Worm (Caenorhabditis elegans) whole organism, L4 larva: ENCODE results near the gene lin-66.

Source experiments
- Y75B8A.6 ChIP-seq: fragments of 200-800 bp; sonication (Bioruptor generic); IDR thresholded peaks from 2 replicates; pipeline ENCODE4 v1.3.6; 2022; ENCODE audit warnings: missing genetic modification reagents, missing genetic modification characterization, missing compliant biosample characterization
- ceh-82 ChIP-seq: sonication (generic microtip); optimal IDR thresholded peaks from 2 replicates; lab custom pipeline; 2017; ENCODE audit warnings: missing biosample characterization, missing genetic modification characterization
- nhr-237 ChIP-seq: sonication (generic microtip); optimal IDR thresholded peaks from 2 replicates; lab custom pipeline; 2017; ENCODE audit warnings: missing biosample characterization, missing genetic modification characterization
- nhr-25 ChIP-seq: sonication (generic microtip); optimal IDR thresholded peaks from 2 replicates; lab custom pipeline; 2017; ENCODE audit warnings: missing genetic modification characterization, mild to moderate bottlenecking, missing compliant biosample characterization, antibody characterized with exemption, moderate library complexity, borderline replicate concordance; ENCODE audit not compliant: insufficient read depth
- snpc-4 ChIP-seq: fragments of 150-350 bp; optimal IDR thresholded peaks from 2 replicates; lab custom pipeline; 2014; ENCODE audit warnings: missing biosample characterization, missing genetic modification characterization
- tra-1 ChIP-seq: fragments of 200-800 bp; sonication (Bioruptor generic); IDR thresholded peaks from 2 replicates; pipeline ENCODE4 v1.3.6; 2022; ENCODE audit warnings: missing genetic modification reagents, missing genetic modification characterization, missing compliant biosample characterization
- unc-130 ChIP-seq: sonication (generic microtip); optimal IDR thresholded peaks from 2 replicates; lab custom pipeline; 2016; ENCODE audit warnings: missing genetic modification reagents, missing genetic modification characterization, missing compliant biosample characterization

DNA sequence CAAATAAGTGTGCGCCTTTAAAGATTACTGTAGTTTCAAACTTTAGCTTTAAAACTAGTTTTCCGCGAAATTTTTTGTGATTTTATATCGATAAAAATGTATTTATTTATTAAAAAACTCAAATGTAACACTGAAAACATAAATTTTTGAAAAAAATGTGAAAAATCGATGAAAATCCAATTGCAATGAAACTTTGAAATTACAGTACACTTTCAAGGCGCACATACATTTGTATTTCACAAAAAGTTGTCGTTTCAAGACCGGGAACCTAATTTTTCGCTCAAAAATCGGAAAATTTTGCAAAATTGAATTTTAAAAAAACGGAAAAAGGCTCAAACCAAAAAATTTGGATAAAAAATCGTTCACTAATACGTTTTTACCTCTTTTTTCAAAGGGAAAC lies 7.5 kb upstream of the lin-66 start:
- TF ChIP-seq ceh-82 (no peak), nhr-25 (no peak), tra-1 (no peak), unc-130 (GFP tag; lab: Kevin White, UChicago) (no peak), nhr-237 (tag; lab: Kevin White, UChicago) (no peak), Y75B8A.6 (GFP tag; lab: Robert Waterston, UW) (no peak), snpc-4 (tag; lab: Kevin White, UChicago) (no peak)
